Worm (Caenorhabditis elegans) whole organism, mixed stage, embryonic: ENCODE data around the gene txt-6.
"Not testable (repeated sequence)": the region's sequence is repeated elsewhere in the genome, so short reads cannot be mapped to it uniquely, and the experiment has no call there.

ENCODE experiments used
- nhr-12 ChIP-seq: fragments of 150-350 bp; optimal IDR thresholded peaks from 2 replicates; lab custom pipeline; 2014; ENCODE audit warnings: missing biosample characterization, missing genetic modification characterization
- nhr-237 ChIP-seq: fragments of 150-350 bp; optimal IDR thresholded peaks from 2 replicates; lab custom pipeline; 2014; ENCODE audit warnings: missing biosample characterization, missing genetic modification characterization
- unc-39 ChIP-seq: fragments of 150-350 bp; optimal IDR thresholded peaks from 2 replicates; lab custom pipeline; 2014; ENCODE audit warnings: missing biosample characterization, missing genetic modification characterization

- TF ChIP-seq nhr-237, unc-39, nhr-12 (tag; lab: Kevin White, UChicago): not testable (repeated sequence)
These were observed 46.3 kb downstream of the txt-6 start, which contains the start of gene Y61A9LA.4 for ce11 chrV:4560441-4560840.
